Fruit fly (Drosophila melanogaster): ENCODE results near the gene CG15386.

The CG15386 gene

dm6 chr2L:2201107-2201561 lies 15.9 kb downstream of the CG15386 start (continued):
- peak; percentile 66 for TF ChIP-seq wek (GFP tag; optimal IDR thresholded peaks at IDR 0.05)
- peak; percentile 52 for TF ChIP-seq CG31388 (GFP tag; optimal IDR thresholded peaks at IDR 0.05)

- TF ChIP-seq CG3163 (GFP tag; optimal IDR thresholded peaks at IDR 0.05) (peak; percentile 48), insv (GFP tag; optimal IDR thresholded peaks at IDR 0.05) (no peak), Chrac-16 (GFP tag; optimal IDR thresholded peaks at IDR 0.05) (no peak), CG1529 (GFP tag; optimal IDR thresholded peaks at IDR 0.05) (no peak), nerfin-1 (tag; optimal IDR thresholded peaks at IDR 0.05) (peak; percentile 4), CG9932 (GFP tag; IDR thresholded peaks at IDR 0.05) (no peak), CG9609 (GFP tag; optimal IDR thresholded peaks at IDR 0.05) (no peak), CG10543 (GFP tag; optimal IDR thresholded peaks at IDR 0.05) (peak; percentile 58), Ets65A (GFP tag) (peak; percentile 67), dmrt11E (tag; optimal IDR thresholded peaks at IDR 0.05) (no peak), Atf-2 (GFP tag; optimal IDR thresholded peaks at IDR 0.05) (no peak), Trl (optimal IDR thresholded peaks at IDR 0.05) (peak; percentile 51 to 66), Trl (GFP tag; optimal IDR thresholded peaks at IDR 0.05) (no peak), CG8290 (GFP tag; optimal IDR thresholded peaks at IDR 0.05) (no peak), CG8290 (tag; optimal IDR thresholded peaks at IDR 0.05) (peak in 1 of 2 experiments; percentile 61), abd-A (tag; optimal IDR thresholded peaks at IDR 0.05) (peak; percentile 46), pros (GFP tag; optimal IDR thresholded peaks at IDR 0.05) (peak; percentile 84), tx (GFP tag; optimal IDR thresholded peaks at IDR 0.05) (no peak), sd (tag; optimal IDR thresholded peaks at IDR 0.05) (peak; percentile 91), psq (GFP tag; optimal IDR thresholded peaks at IDR 0.05) (peak; percentile 14), Eip74EF (GFP tag; optimal IDR thresholded peaks at IDR 0.05) (peak in 1 of 2 experiments; percentile 10), Ptx1 (GFP tag; IDR thresholded peaks at IDR 0.05) (no peak), CG10267 (tag; optimal IDR thresholded peaks at IDR 0.05) (no peak), br (optimal IDR thresholded peaks at IDR 0.05) (no peak), Sox100B (GFP tag; optimal IDR thresholded peaks at IDR 0.05) (no peak), vvl (GFP tag; IDR thresholded peaks at IDR 0.05) (no peak), CG13624 (GFP tag; optimal IDR thresholded peaks at IDR 0.05) (no peak), CG13894 (tag; optimal IDR thresholded peaks at IDR 0.05) (peak; percentile 82), pzg (GFP tag; optimal IDR thresholded peaks at IDR 0.05) (no peak), aop (GFP tag; IDR thresholded peaks at IDR 0.05) (no peak), HLHmδ (GFP tag; optimal IDR thresholded peaks at IDR 0.05) (peak; percentile 63), CG10431 (GFP tag; optimal IDR thresholded peaks at IDR 0.05) (peak; percentile 85), lbe (GFP tag; optimal IDR thresholded peaks at IDR 0.05) (peak; percentile 33), sqz (GFP tag; optimal IDR thresholded peaks at IDR 0.05) (peak; percentile 78), chinmo (GFP tag; IDR thresholded peaks at IDR 0.05; ENCODE audit: partially characterized antibody) (no peak), eve (GFP tag; optimal IDR thresholded peaks at IDR 0.05) (no peak), cwo (GFP tag; optimal IDR thresholded peaks at IDR 0.05) (peak; percentile 45), Jarid2 (GFP tag; optimal IDR thresholded peaks at IDR 0.05) (no peak), D19A (tag; optimal IDR thresholded peaks at IDR 0.05) (no peak), usp (GFP tag; optimal IDR thresholded peaks at IDR 0.05) (peak; percentile 31), CG10959 (GFP tag; IDR thresholded peaks at IDR 0.05) (no peak), yki (optimal IDR thresholded peaks at IDR 0.05) (peak; percentile 50), kni (GFP tag; optimal IDR thresholded peaks at IDR 0.05) (peak; percentile 88), Deaf1 (tag; optimal IDR thresholded peaks at IDR 0.05) (peak; percentile 61), CG2889 (GFP tag; IDR thresholded peaks at IDR 0.05) (no peak), CG1832 (GFP tag; optimal IDR thresholded peaks at IDR 0.05) (peak; percentile 83)
Measured at dm6 chr2L:2200136-2201036, 16.7 kb downstream of the CG15386 start.

All from whole organism, embryonic.